Fruit fly (Drosophila melanogaster): ENCODE results near the gene PolG1.

Gene PolG1

dm6 chr2L:13876698-13877097 lies 49.1 kb upstream of the PolG1 start (continued):
- TF ChIP-seq p53 (GFP tag; optimal IDR thresholded peaks at IDR 0.05) (no peak), Neu2 (GFP tag; optimal IDR thresholded peaks at IDR 0.05; ENCODE audit: borderline replicate concordance) (no peak), nau (GFP tag; optimal IDR thresholded peaks at IDR 0.05) (no peak), sens (GFP tag) (peak; percentile 84), CG10267 (tag; optimal IDR thresholded peaks at IDR 0.05) (peak; percentile 20), gem (tag; optimal IDR thresholded peaks at IDR 0.05) (peak; percentile 73), Sox100B (GFP tag; optimal IDR thresholded peaks at IDR 0.05) (no peak), CG2875 (GFP tag; optimal IDR thresholded peaks at IDR 0.05) (peak; percentile 11), MBD-R2 (GFP tag; IDR thresholded peaks at IDR 0.05) (no peak), CoRest (tag; optimal IDR thresholded peaks at IDR 0.05) (peak; percentile 54), pum (GFP tag; optimal IDR thresholded peaks at IDR 0.05) (no peak), sr (GFP tag; IDR thresholded peaks at IDR 0.05) (no peak), ind (GFP tag; optimal IDR thresholded peaks at IDR 0.05) (no peak), CG10654 (GFP tag; optimal IDR thresholded peaks at IDR 0.05) (no peak), CG14860 (GFP tag; IDR thresholded peaks at IDR 0.05; ENCODE audit: partially characterized antibody) (no peak), CG1602 (GFP tag; optimal IDR thresholded peaks at IDR 0.05) (peak; percentile 8), CG5245 (GFP tag; optimal IDR thresholded peaks at IDR 0.05) (peak; percentile 35), slou (GFP tag; optimal IDR thresholded peaks at IDR 0.05) (peak; percentile 14), zfh1 (GFP tag; IDR thresholded peaks at IDR 0.05) (0 out of 3 replicates have a peak, but pooled peaks have one; percentile 30), CG13287 (GFP tag; IDR thresholded peaks at IDR 0.05; ENCODE audit: partially characterized antibody) (no peak), nmo (GFP tag; optimal IDR thresholded peaks at IDR 0.05) (peak; percentile 64), rib (GFP tag; IDR thresholded peaks at IDR 0.05) (no peak), pho (GFP tag; optimal IDR thresholded peaks at IDR 0.05) (no peak), CG17328 (GFP tag; IDR thresholded peaks at IDR 0.05) (peak; percentile 40; the same call in 1 of the 2 replicates), ac (GFP tag; optimal IDR thresholded peaks at IDR 0.05) (no peak), CG18619 (GFP tag; optimal IDR thresholded peaks at IDR 0.05) (peak; percentile 20), bsh (GFP tag; optimal IDR thresholded peaks at IDR 0.05) (peak in 1 of 2 experiments; percentile 66), vnd (GFP tag; IDR thresholded peaks at IDR 0.05; ENCODE audit: partially characterized antibody) (no peak), dysf (GFP tag; IDR thresholded peaks at IDR 0.05) (no peak), CG2712 (tag; optimal IDR thresholded peaks at IDR 0.05) (peak; percentile 62), tin (GFP tag; optimal IDR thresholded peaks at IDR 0.05) (no peak), CG6254 (GFP tag; optimal IDR thresholded peaks at IDR 0.05) (peak; percentile 36), al (GFP tag; IDR thresholded peaks at IDR 0.05) (no peak), salm (tag; optimal IDR thresholded peaks at IDR 0.05) (no peak), Hand (GFP tag; optimal IDR thresholded peaks at IDR 0.05) (no peak), bcd (GFP tag; optimal IDR thresholded peaks at IDR 0.05) (peak; percentile 34), odd (GFP tag; optimal IDR thresholded peaks at IDR 0.05) (no peak), CG12236 (GFP tag; optimal IDR thresholded peaks at IDR 0.05) (no peak), en (GFP tag; optimal IDR thresholded peaks at IDR 0.05) (no peak), tgo (GFP tag; IDR thresholded peaks at IDR 0.05) (no peak; the same call in 2 of the 3 replicates), CrebB (tag; optimal IDR thresholded peaks at IDR 0.05) (no peak), disco-r (GFP tag; optimal IDR thresholded peaks at IDR 0.05) (no peak), Opbp (GFP tag; IDR thresholded peaks at IDR 0.05; ENCODE audit: partially characterized antibody) (no peak), CkIIα-i1 (GFP tag; IDR thresholded peaks at IDR 0.05) (no peak), emc (GFP tag; optimal IDR thresholded peaks at IDR 0.05) (no peak), CG11723 (GFP tag; optimal IDR thresholded peaks at IDR 0.05) (no peak), Hmx (GFP tag; optimal IDR thresholded peaks at IDR 0.05) (no peak), Hr78 (GFP tag; optimal IDR thresholded peaks at IDR 0.05) (no peak), croc (GFP tag; conservative IDR thresholded peaks at IDR 0.05) (no peak; the same call in 2 of the 3 replicates), CG8388 (GFP tag; optimal IDR thresholded peaks at IDR 0.05) (peak; percentile 42), CG15514 (GFP tag; optimal IDR thresholded peaks at IDR 0.05) (no peak)

Measured in whole organism, embryonic.